Fruit fly (Drosophila melanogaster) whole organism, embryonic: ENCODE data around the gene Tsf2.

Experiments used
- ATbp ChIP-seq: fragments of 200-800 bp; sonication (Bioruptor generic); optimal IDR thresholded peaks from 2 replicates; lab custom pipeline; 2017; ENCODE audit warnings: missing biosample characterization, mild to moderate bottlenecking, missing genetic modification characterization, missing genetic modification reagents
- CG10543 ChIP-seq: fragments of 200-800 bp; sonication (Bioruptor generic); optimal IDR thresholded peaks from 3 replicates; lab custom pipeline; 2017; ENCODE audit warnings: missing biosample characterization, mild to moderate bottlenecking, missing genetic modification characterization, moderate library complexity
- CG1233 ChIP-seq: fragments of 200-800 bp; sonication (Bioruptor generic); optimal IDR thresholded peaks from 4 replicates; lab custom pipeline; 2018; ENCODE audit warnings: missing biosample characterization, mild to moderate bottlenecking, missing genetic modification characterization
- CG12659 ChIP-seq: fragments of 200-800 bp; sonication (Bioruptor generic); optimal IDR thresholded peaks from 3 replicates; lab custom pipeline; 2017; ENCODE audit warnings: mild to moderate bottlenecking, missing biosample characterization, missing genetic modification reagents, missing genetic modification characterization
- CG14441 ChIP-seq: fragments of 200-800 bp; sonication (Bioruptor generic); IDR thresholded peaks from 2 replicates; pipeline ENCODE4 v1.3.6; 2022; ENCODE audit warnings: missing biosample characterization, missing genetic modification characterization
- CG14710 ChIP-seq: fragments of 200-800 bp; sonication (Bioruptor generic); optimal IDR thresholded peaks from 3 replicates; lab custom pipeline; 2019; ENCODE audit warnings: missing biosample characterization, mild to moderate bottlenecking, missing genetic modification characterization, moderate library complexity
- CG1603 ChIP-seq: fragments of 200-800 bp; sonication (Bioruptor generic); optimal IDR thresholded peaks from 2 replicates; lab custom pipeline; 2019; ENCODE audit warnings: missing biosample characterization, mild to moderate bottlenecking, missing genetic modification characterization, moderate library complexity
- CG17385 ChIP-seq: fragments of 200-800 bp; sonication (Bioruptor generic); optimal IDR thresholded peaks from 3 replicates; lab custom pipeline; 2018; ENCODE audit warnings: missing biosample characterization, mild to moderate bottlenecking, missing genetic modification characterization
- CG17912 ChIP-seq: fragments of 200-800 bp; sonication (Bioruptor generic); optimal IDR thresholded peaks from 2 replicates; lab custom pipeline; 2018; ENCODE audit warnings: missing biosample characterization, mild to moderate bottlenecking, missing genetic modification characterization
- CG2875 ChIP-seq: fragments of 200-800 bp; sonication (Bioruptor generic); optimal IDR thresholded peaks from 2 replicates; lab custom pipeline; 2017; ENCODE audit warnings: missing biosample characterization, mild to moderate bottlenecking, missing genetic modification characterization, missing genetic modification reagents
- CG31365 ChIP-seq: fragments of 200-800 bp; sonication (Bioruptor generic); optimal IDR thresholded peaks from 2 replicates; lab custom pipeline; 2018; ENCODE audit warnings: missing biosample characterization, mild to moderate bottlenecking, missing genetic modification characterization
- CG31388 ChIP-seq: fragments of 200-800 bp; sonication (Bioruptor generic); optimal IDR thresholded peaks from 2 replicates; lab custom pipeline; 2016; ENCODE audit warnings: missing biosample characterization, missing genetic modification characterization
- CG4730 ChIP-seq: fragments of 200-800 bp; sonication (Bioruptor generic); IDR thresholded peaks from 2 replicates; pipeline ENCODE4 v1.3.6; 2022; ENCODE audit warnings: missing biosample characterization, missing genetic modification characterization
- CG6683 ChIP-seq: fragments of 200-800 bp; sonication (Bioruptor generic); optimal IDR thresholded peaks from 2 replicates; lab custom pipeline; 2017; ENCODE audit warnings: missing biosample characterization, mild to moderate bottlenecking, missing genetic modification characterization, missing genetic modification reagents
- CG6689 ChIP-seq: fragments of 200-800 bp; sonication (Bioruptor generic); IDR thresholded peaks from 2 replicates; pipeline ENCODE4 v1.3.6; 2022; ENCODE audit warnings: missing biosample characterization, missing genetic modification characterization
- CG7839 ChIP-seq: fragments of 200-800 bp; sonication (Bioruptor generic); optimal IDR thresholded peaks from 3 replicates; lab custom pipeline; 2018; ENCODE audit warnings: missing biosample characterization, mild to moderate bottlenecking, missing genetic modification characterization, moderate library complexity
- Dek ChIP-seq: fragments of 200-800 bp; sonication (Bioruptor generic); optimal IDR thresholded peaks from 3 replicates; lab custom pipeline; 2019; ENCODE audit warnings: missing biosample characterization, mild to moderate bottlenecking, missing genetic modification characterization, moderate library complexity
- Drgx ChIP-seq: fragments of 200-800 bp; sonication (Bioruptor generic); IDR thresholded peaks from 2 replicates; pipeline ENCODE4 v1.3.6; 2022; ENCODE audit warnings: missing biosample characterization, missing genetic modification characterization
- Eip74EF ChIP-seq, 2 experiments: fragments of 200-800 bp in 1 of 2; fragments of >200 bp in 1 of 2; sonication (Bioruptor generic) in 1 of 2; optimal IDR thresholded peaks; 2 replicates each; lab custom pipeline; 2017 to 2019; ENCODE audit warnings: missing biosample characterization in 2 of 2, missing genetic modification characterization in 2 of 2, mild to moderate bottlenecking in 1 of 2, moderate library complexity in 1 of 2
- Ets65A ChIP-seq: fragments of 200-800 bp; sonication (Bioruptor generic); peaks from one replicate; lab custom pipeline; 2016; ENCODE audit warnings: missing biosample characterization, missing genetic modification characterization
- HLHmδ ChIP-seq: fragments of 200-800 bp; sonication (Bioruptor generic); optimal IDR thresholded peaks from 2 replicates; lab custom pipeline; 2018; ENCODE audit warnings: missing biosample characterization, mild to moderate bottlenecking, missing genetic modification characterization, moderate library complexity
- MESR4 ChIP-seq: fragments of 200-800 bp; sonication (Bioruptor generic); optimal IDR thresholded peaks from 2 replicates; lab custom pipeline; 2018; ENCODE audit warnings: missing biosample characterization, mild to moderate bottlenecking, missing genetic modification characterization, moderate library complexity
- Med ChIP-seq: fragments of 200-800 bp; sonication (Bioruptor generic); peaks from one replicate; lab custom pipeline; 2016; ENCODE audit warnings: missing biosample characterization, missing genetic modification characterization, mild to moderate bottlenecking, inconsistent platforms, moderate library complexity
- NC2β ChIP-seq: fragments of 200-800 bp; sonication (Bioruptor generic); optimal IDR thresholded peaks from 2 replicates; lab custom pipeline; 2016; ENCODE audit warnings: missing biosample characterization, missing genetic modification characterization
- Pdp1 ChIP-seq, 2 experiments: fragments of 200-800 bp; sonication (Bioruptor generic); optimal IDR thresholded peaks; 3 replicates each; lab custom pipeline; 2016; ENCODE audit warnings: missing biosample characterization in 2 of 2, missing genetic modification characterization in 2 of 2, mild to moderate bottlenecking in 1 of 2, moderate library complexity in 1 of 2
- Ssrp ChIP-seq: fragments of 200-800 bp; sonication (Bioruptor generic); optimal IDR thresholded peaks from 2 replicates; lab custom pipeline; 2018; ENCODE audit warnings: missing biosample characterization, mild to moderate bottlenecking, missing genetic modification characterization, moderate library complexity
- Taf1 ChIP-seq: fragments of 200-800 bp; sonication (Bioruptor generic); IDR thresholded peaks from 2 replicates; pipeline ENCODE4 v1.3.6; 2022; ENCODE audit warnings: missing biosample characterization, missing genetic modification characterization
- Xrp1 ChIP-seq: fragments of 200-800 bp; sonication (Bioruptor generic); IDR thresholded peaks from 2 replicates; pipeline ENCODE4 v1.3.6; 2022; ENCODE audit warnings: missing biosample characterization, missing genetic modification characterization
- ap ChIP-seq: fragments of 200-800 bp; sonication (Bioruptor generic); IDR thresholded peaks from 2 replicates; pipeline ENCODE4 v1.3.6; 2022; ENCODE audit warnings: missing biosample characterization, missing genetic modification characterization
- ase ChIP-seq: fragments of 200-800 bp; sonication (Bioruptor generic); IDR thresholded peaks from 3 replicates; pipeline ENCODE4 v1.3.6; 2022; ENCODE audit warnings: missing biosample characterization, missing genetic modification characterization
- chinmo ChIP-seq: fragments of 200-800 bp; sonication (Bioruptor generic); IDR thresholded peaks from 4 replicates; pipeline ENCODE4 v1.3.6; 2022; ENCODE audit warnings: missing biosample characterization, missing genetic modification characterization; ENCODE audit not compliant: partially characterized antibody
- corto ChIP-seq: fragments of 200-800 bp; sonication (Bioruptor generic); optimal IDR thresholded peaks from 2 replicates; lab custom pipeline; 2016; ENCODE audit warnings: missing biosample characterization, mild to moderate bottlenecking, missing genetic modification characterization, moderate library complexity
- crc ChIP-seq: fragments of 200-800 bp; sonication (Bioruptor generic); optimal IDR thresholded peaks from 2 replicates; lab custom pipeline; 2016; ENCODE audit warnings: missing biosample characterization, missing genetic modification characterization
- dan ChIP-seq: fragments of 200-800 bp; sonication (Bioruptor generic); IDR thresholded peaks from 2 replicates; pipeline ENCODE4 v1.3.6; 2022; ENCODE audit warnings: missing biosample characterization, missing genetic modification characterization
- dmrt11E ChIP-seq: fragments of 200-800 bp; sonication (Bioruptor generic); optimal IDR thresholded peaks from 3 replicates; lab custom pipeline; 2018; ENCODE audit warnings: missing biosample characterization, mild to moderate bottlenecking, missing genetic modification characterization, moderate library complexity
- dmrt99B ChIP-seq: fragments of 200-800 bp; sonication (Bioruptor generic); optimal IDR thresholded peaks from 2 replicates; lab custom pipeline; 2018; ENCODE audit warnings: missing biosample characterization, mild to moderate bottlenecking, missing genetic modification characterization, moderate library complexity
- gro ChIP-seq: fragments of 200-800 bp; sonication (Bioruptor generic); optimal IDR thresholded peaks from 2 replicates; lab custom pipeline; 2016; ENCODE audit warnings: missing biosample characterization, missing genetic modification characterization
- her ChIP-seq: fragments of 200-800 bp; sonication (Bioruptor generic); optimal IDR thresholded peaks from 2 replicates; lab custom pipeline; 2016; ENCODE audit warnings: missing biosample characterization, missing genetic modification characterization
- knrl ChIP-seq: fragments of 200-800 bp; sonication (Bioruptor generic); IDR thresholded peaks from 3 replicates; pipeline ENCODE4 v1.3.6; 2022; ENCODE audit warnings: missing biosample characterization, missing genetic modification characterization; ENCODE audit not compliant: partially characterized antibody
- lmd ChIP-seq: fragments of 200-800 bp; sonication (Bioruptor generic); IDR thresholded peaks from 2 replicates; pipeline ENCODE4 v1.3.6; 2022; ENCODE audit warnings: missing biosample characterization, missing genetic modification characterization
- nom ChIP-seq: fragments of 200-800 bp; sonication (Bioruptor generic); optimal IDR thresholded peaks from 2 replicates; lab custom pipeline; 2017; ENCODE audit warnings: missing biosample characterization, missing genetic modification characterization, mild to moderate bottlenecking, moderate library complexity, missing genetic modification reagents
- phol ChIP-seq: fragments of 200-800 bp; sonication (Bioruptor generic); optimal IDR thresholded peaks from 3 replicates; lab custom pipeline; 2018; ENCODE audit warnings: missing biosample characterization, mild to moderate bottlenecking, missing genetic modification characterization, moderate library complexity
- sc ChIP-seq, 3 experiments: fragments of >200 bp in 2 of 3; fragments of 200-800 bp in 1 of 3; sonication (Bioruptor generic) in 1 of 3; optimal IDR thresholded peaks; 2 replicates in 2 of 3; 3 replicates in 1 of 3; lab custom pipeline; 2017; ENCODE audit warnings: mild to moderate bottlenecking in 1 of 3, missing biosample characterization in 1 of 3, missing genetic modification characterization in 1 of 3, missing genetic modification reagents in 1 of 3
- schlank ChIP-seq: fragments of 200-800 bp; sonication (Bioruptor generic); optimal IDR thresholded peaks from 2 replicates; lab custom pipeline; 2018; ENCODE audit warnings: missing biosample characterization, mild to moderate bottlenecking, missing genetic modification characterization
- sens ChIP-seq: fragments of 200-800 bp; sonication (Bioruptor generic); peaks from one replicate; lab custom pipeline; 2016; ENCODE audit warnings: missing biosample characterization, missing genetic modification characterization
- seq ChIP-seq: fragments of 200-800 bp; sonication (Bioruptor generic); IDR thresholded peaks from 2 replicates; pipeline ENCODE4 v1.3.6; 2022; ENCODE audit warnings: missing biosample characterization, missing genetic modification characterization
- sisA ChIP-seq: fragments of 200-800 bp; sonication (Bioruptor generic); IDR thresholded peaks from 2 replicates; pipeline ENCODE4 v1.3.6; 2022; ENCODE audit warnings: missing biosample characterization, missing genetic modification characterization
- sqz ChIP-seq: fragments of 200-800 bp; sonication (Bioruptor generic); optimal IDR thresholded peaks from 3 replicates; lab custom pipeline; 2018; ENCODE audit warnings: missing biosample characterization, mild to moderate bottlenecking, missing genetic modification characterization
- yki ChIP-seq: fragments of >200 bp; optimal IDR thresholded peaks from 3 replicates; lab custom pipeline; 2018

Gene Tsf2

DNA sequence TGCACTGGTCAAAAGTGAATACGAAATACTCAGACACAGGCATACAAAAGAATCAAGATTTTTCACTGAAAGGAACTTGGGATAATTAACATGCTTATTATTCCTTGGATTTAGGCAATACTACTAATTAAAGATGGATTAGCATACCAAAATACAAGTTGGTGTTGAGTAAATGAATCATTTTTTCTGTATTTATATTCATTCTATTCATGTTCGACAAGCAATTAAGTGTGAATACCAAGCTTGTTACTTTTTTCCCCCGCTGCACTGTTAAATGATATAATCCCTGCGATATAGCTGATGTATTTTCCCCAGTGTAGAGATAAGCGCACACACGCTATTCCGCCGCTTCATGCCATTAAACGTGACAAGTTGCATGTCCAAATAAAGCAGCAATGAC, 24.2 kb upstream of the Tsf2 start:
- no peak for TF ChIP-seq CG10543 (GFP tag; lab: Kevin White, UChicago)
- no peak for TF ChIP-seq Pdp1 (GFP tag; optimal IDR thresholded peaks at IDR 0.05; lab: Kevin White, UChicago)
- TF ChIP-seq phol = peak; percentile 15
- no peak for TF ChIP-seq her (GFP tag; lab: Kevin White, UChicago)
- no peak for TF ChIP-seq sqz
- no peak for TF ChIP-seq CG17385 (GFP tag; lab: Kevin White, UChicago)
- no peak for TF ChIP-seq CG1603 (tag; lab: Kevin White, UChicago)
- TF ChIP-seq CG6683 (GFP tag; lab: Kevin White, UChicago) = no peak
- TF ChIP-seq sens (GFP tag; lab: Kevin White, UChicago) = peak; percentile 41
- TF ChIP-seq Taf1 (GFP tag; lab: Robert Waterston, UW) = no peak
- no peak for TF ChIP-seq chinmo (GFP tag; lab: Robert Waterston, UW)
- TF ChIP-seq NC2β (GFP tag; lab: Kevin White, UChicago) = no peak
- no peak for TF ChIP-seq CG14441 (GFP tag; lab: Robert Waterston, UW)
- TF ChIP-seq Ssrp (tag; lab: Kevin White, UChicago) = no peak
- TF ChIP-seq seq (GFP tag; lab: Robert Waterston, UW) = no peak
- no peak for TF ChIP-seq gro (GFP tag; lab: Kevin White, UChicago)
- TF ChIP-seq corto = no peak
- peak; percentile 1 for TF ChIP-seq CG14710 (tag; lab: Kevin White, UChicago)

DNA sequence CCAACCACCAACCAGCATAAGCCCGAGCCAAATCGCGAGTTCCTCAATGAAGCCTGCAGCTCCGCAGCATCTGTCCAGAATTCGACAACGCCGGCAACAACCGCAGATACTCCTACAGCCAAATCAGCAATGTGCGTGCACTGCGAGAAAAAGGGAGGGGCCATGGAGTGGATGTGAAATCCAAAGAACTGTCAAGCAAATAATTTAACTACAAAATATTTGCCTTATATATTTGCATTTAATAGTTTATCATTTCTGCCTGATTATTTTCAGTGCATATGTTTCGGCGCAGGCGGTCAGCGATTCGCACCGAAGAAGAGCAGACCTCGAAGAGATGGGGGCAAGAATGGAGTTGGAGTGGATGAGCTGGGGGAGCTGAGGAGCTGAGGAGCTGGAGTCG, 18.1 kb upstream of the Tsf2 start:
- TF ChIP-seq CG14441 (GFP tag; lab: Robert Waterston, UW) (peak; percentile 48; the same call in 1 of the 2 replicates), ATbp (no peak), lmd (GFP tag; lab: Robert Waterston, UW) (0 out of 2 replicates have a peak, but pooled peaks have one; percentile 26), CG4730 (0 out of 2 replicates have a peak, but pooled peaks have one; percentile 22), knrl (GFP tag; lab: Robert Waterston, UW) (no peak), Xrp1 (GFP tag; lab: Robert Waterston, UW) (peak; percentile 42; the same call in 1 of the 2 replicates), dmrt11E (no peak), Ets65A (GFP tag; lab: Kevin White, UChicago) (peak; percentile 53), ap (GFP tag; lab: Robert Waterston, UW) (0 out of 2 replicates have a peak, but pooled peaks have one; percentile 11), CG2875 (no peak), CG1233 (no peak), MESR4 (no peak), Med (peak; percentile 73), sisA (GFP tag; lab: Robert Waterston, UW) (peak; percentile 25; the same call in 1 of the 2 replicates), Dek (tag; lab: Kevin White, UChicago) (no peak), dan (GFP tag; lab: Robert Waterston, UW) (no peak), CG12659 (GFP tag; lab: Kevin White, UChicago) (no peak), Eip74EF (GFP tag; optimal IDR thresholded peaks at IDR 0.05; lab: Kevin White, UChicago) (no peak), nom (no peak), sens (GFP tag; lab: Kevin White, UChicago) (peak; percentile 32), Drgx (peak; percentile 70), CG6689 (0 out of 2 replicates have a peak, but pooled peaks have one; percentile 23), CG17912 (GFP tag; lab: Kevin White, UChicago) (no peak), yki (lab: Kevin White, UChicago) (no peak), schlank (no peak), HLHmδ (GFP tag; lab: Kevin White, UChicago) (no peak), crc (GFP tag; lab: Kevin White, UChicago) (no peak), sc (optimal IDR thresholded peaks at IDR 0.05; lab: Kevin White, UChicago) (no peak), sc (GFP tag; optimal IDR thresholded peaks at IDR 0.05; lab: Kevin White, UChicago) (no peak), CG31365 (no peak), CG7839 (tag; lab: Kevin White, UChicago) (no peak), CG31388 (no peak), dmrt99B (no peak), ase (no peak), her (GFP tag; lab: Kevin White, UChicago) (no peak)
